Fruit fly (Drosophila melanogaster): Measurements from ENCODE around the gene CG14292.
A peak's percentile ranks its signal among the peaks of the same experiment; 100 is the strongest.

The CG14292 gene

DNA sequence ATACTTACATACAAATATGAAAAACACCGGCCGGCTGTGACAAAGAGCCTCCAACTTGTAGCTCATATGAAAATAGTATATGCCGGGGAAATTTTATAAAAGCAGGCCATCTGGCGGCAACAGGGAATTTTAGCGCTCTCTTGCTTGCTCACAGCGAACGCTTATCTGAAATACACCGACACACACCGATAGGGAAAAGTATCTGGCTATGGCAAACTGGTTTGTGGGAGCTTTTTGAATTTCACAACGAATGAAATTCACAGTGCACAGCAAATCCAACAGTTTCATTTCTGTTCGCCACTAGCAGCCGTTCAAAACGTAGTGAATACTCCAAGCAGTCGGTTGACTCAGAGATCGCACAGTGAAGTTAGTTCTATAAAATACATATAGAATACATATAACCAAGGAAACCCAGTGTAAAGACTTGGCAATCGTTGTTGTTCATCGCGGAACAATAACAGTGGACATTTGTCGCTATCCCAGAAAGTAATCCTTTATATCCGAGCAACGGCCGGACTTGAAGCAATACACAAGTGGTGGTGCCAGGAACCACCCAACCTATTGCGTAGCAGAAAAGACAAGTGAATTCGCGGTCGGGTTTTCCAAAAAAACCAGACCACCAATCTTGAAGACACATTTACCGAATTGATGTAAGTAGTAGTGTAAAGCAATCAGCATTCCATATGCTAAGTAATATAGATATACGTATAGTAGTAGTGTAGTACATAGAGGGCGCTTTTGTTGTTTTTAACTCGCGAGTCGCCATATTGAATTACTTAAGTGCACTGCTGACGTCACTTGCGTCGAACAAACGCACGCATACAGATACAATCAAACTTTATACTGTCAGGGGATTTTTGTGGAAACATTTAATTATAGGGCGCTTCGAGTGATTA lies 12.8 kb upstream of the CG14292 start (continued):
- TF ChIP-seq CG6854 (GFP tag; optimal IDR thresholded peaks at IDR 0.05): peak; percentile 81
- TF ChIP-seq Sox14 (GFP tag; optimal IDR thresholded peaks at IDR 0.05): peak; percentile 22
- TF ChIP-seq CG6163 (GFP tag; IDR thresholded peaks at IDR 0.05): peak; percentile 50
- no peak for TF ChIP-seq Hr38 (GFP tag; optimal IDR thresholded peaks at IDR 0.05)
- TF ChIP-seq Eip93F (GFP tag; optimal IDR thresholded peaks at IDR 0.05): peak; percentile 54
- TF ChIP-seq topi (GFP tag; optimal IDR thresholded peaks at IDR 0.05): peak; percentile 36
- TF ChIP-seq net (GFP tag; optimal IDR thresholded peaks at IDR 0.05): peak; percentile 51
- TF ChIP-seq Eip75B (GFP tag; optimal IDR thresholded peaks at IDR 0.05): peak; percentile 54

DNA sequence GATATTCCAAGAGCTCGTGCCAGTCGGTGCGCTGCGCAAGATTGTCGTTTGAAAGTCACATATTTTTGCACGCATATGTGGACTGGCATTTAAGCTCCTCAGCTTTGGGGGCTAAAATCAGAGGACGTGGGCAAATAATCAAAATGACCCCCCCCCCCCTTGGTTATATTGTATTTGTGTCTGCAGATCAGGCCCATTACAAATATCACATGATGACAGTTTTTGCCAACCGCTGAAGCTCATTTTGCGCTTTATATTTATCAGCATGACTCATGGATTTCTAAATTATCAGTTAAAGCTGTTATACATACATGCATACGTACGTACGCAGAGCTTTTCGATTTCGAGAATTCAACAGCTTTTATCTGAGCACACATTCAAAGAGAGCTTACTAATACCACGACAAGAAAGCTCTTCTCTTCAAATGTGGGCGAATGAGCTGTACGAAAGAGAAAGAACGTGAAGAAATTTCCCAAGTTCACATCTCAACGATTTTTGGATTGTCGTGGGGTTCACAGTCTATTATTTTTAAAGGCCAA lies 11.3 kb upstream of the CG14292 start:
- TF ChIP-seq Blimp-1 (GFP tag; optimal IDR thresholded peaks at IDR 0.05) (peak; percentile 12), net (GFP tag; optimal IDR thresholded peaks at IDR 0.05) (peak; percentile 15), CG11294 (GFP tag; IDR thresholded peaks at IDR 0.05) (no peak), Eip78C (GFP tag) (peak; percentile 62), Sox14 (GFP tag; optimal IDR thresholded peaks at IDR 0.05) (peak; percentile 16), topi (GFP tag; optimal IDR thresholded peaks at IDR 0.05) (no peak), Hr38 (GFP tag; optimal IDR thresholded peaks at IDR 0.05) (no peak), fkh (GFP tag; optimal IDR thresholded peaks at IDR 0.05) (peak; percentile 29), CG15336 (GFP tag; IDR thresholded peaks at IDR 0.05) (no peak), Eip93F (GFP tag; optimal IDR thresholded peaks at IDR 0.05) (peak; percentile 27), CG6163 (GFP tag; IDR thresholded peaks at IDR 0.05) (no peak), Met (GFP tag; optimal IDR thresholded peaks at IDR 0.05) (no peak), Ets96B (tag; optimal IDR thresholded peaks at IDR 0.05) (no peak), Eip75B (GFP tag; optimal IDR thresholded peaks at IDR 0.05) (no peak), CG16779 (tag; optimal IDR thresholded peaks at IDR 0.05) (no peak), eg (GFP tag; IDR thresholded peaks at IDR 0.05) (peak; percentile 50; the same call in 2 of the 3 replicates), vri (GFP tag; optimal IDR thresholded peaks at IDR 0.05) (peak; percentile 65), achi (GFP tag; optimal IDR thresholded peaks at IDR 0.05) (no peak), CG7368 (GFP tag; optimal IDR thresholded peaks at IDR 0.05) (no peak), svp (GFP tag) (peak; percentile 33), acj6 (GFP tag; optimal IDR thresholded peaks at IDR 0.05) (no peak), dsx (GFP tag; optimal IDR thresholded peaks at IDR 0.05; ENCODE audit: poor library complexity, severe bottlenecking) (peak; percentile 36), CG3032 (tag; optimal IDR thresholded peaks at IDR 0.05) (no peak)

DNA sequence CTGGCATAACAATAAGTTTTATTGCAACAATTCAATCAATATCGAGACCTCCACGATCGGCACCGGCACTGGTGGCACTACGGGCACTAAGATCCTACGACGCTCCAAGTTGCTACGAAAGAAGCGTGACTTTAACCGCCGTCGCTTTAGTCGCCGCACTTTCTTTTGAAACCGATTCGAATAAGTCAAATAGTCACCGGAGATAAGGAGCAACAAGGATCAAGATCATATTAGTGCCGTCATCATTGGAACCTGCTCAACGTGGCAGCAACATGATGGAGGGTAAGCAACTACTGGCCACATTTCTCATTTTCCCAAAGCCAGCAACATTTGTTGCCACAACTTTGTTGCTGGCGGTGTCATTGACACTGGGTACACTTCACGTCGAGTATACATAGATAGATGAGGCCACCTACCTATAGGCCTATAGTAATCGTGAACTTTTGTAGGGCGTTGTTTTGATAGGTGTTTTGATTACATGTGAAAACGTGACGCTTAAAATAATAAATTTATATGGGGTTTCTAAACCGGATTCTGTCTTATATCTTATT lies 10.3 kb upstream of the CG14292 start:
- TF ChIP-seq CG9139 (GFP tag; optimal IDR thresholded peaks at IDR 0.05): no peak
- no peak for TF ChIP-seq CG6792 (GFP tag; optimal IDR thresholded peaks at IDR 0.05)
- TF ChIP-seq dsx (GFP tag; optimal IDR thresholded peaks at IDR 0.05; ENCODE audit: poor library complexity, severe bottlenecking): peak; percentile 39

DNA sequence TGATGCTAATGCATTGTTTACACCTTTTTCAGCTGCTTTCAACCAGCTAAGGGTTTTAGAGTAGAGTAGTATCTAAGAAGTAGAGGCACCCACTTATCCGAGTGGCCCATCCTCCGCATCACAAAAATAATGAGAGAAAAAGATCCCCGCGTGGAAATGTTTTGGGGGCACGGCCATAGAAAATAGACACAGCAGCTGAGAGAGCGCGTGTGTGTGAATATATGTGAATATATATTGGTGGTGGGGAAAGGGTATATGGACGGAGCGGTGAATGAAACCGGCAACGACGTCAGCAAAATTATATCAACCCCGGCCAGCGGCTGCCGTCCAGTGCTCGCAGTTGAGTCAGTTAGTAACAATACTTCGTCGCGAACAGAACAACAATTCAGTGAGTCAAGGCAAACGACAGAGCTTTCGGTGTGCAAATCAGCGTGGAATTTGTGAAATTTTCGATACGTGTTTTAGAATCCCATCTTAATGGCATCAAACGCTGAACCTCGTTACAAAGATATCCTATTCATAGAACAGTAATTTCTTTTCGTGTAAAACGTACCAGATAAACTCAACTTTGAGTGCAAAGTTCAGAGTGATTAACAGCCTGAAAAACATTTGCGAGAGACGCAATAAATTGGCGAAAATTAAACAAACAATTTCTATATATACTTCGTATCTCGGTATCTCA lies 9.3 kb upstream of the CG14292 start, which contains the start of gene Xrp1:
TSS of gene Xrp1 (plus strand) at position 375 of the 682 bp plus-strand sequence.
- TF ChIP-seq esn (GFP tag; optimal IDR thresholded peaks at IDR 0.05) (no peak), CG6163 (GFP tag; IDR thresholded peaks at IDR 0.05) (peak; percentile 62), Hr39 (GFP tag; optimal IDR thresholded peaks at IDR 0.05) (peak; percentile 15), Smox (GFP tag; optimal IDR thresholded peaks at IDR 0.05) (no peak), CG34406 (GFP tag; optimal IDR thresholded peaks at IDR 0.05) (no peak), Lpt (GFP tag; optimal IDR thresholded peaks at IDR 0.05) (peak; percentile 15), fkh (GFP tag; optimal IDR thresholded peaks at IDR 0.05) (no peak), Eip93F (GFP tag; optimal IDR thresholded peaks at IDR 0.05) (no peak), CG11902 (GFP tag; optimal IDR thresholded peaks at IDR 0.05) (peak; percentile 6), acj6 (GFP tag; optimal IDR thresholded peaks at IDR 0.05) (no peak), Sox14 (GFP tag; optimal IDR thresholded peaks at IDR 0.05) (no peak), Met (GFP tag; optimal IDR thresholded peaks at IDR 0.05) (no peak), Sox15 (GFP tag; optimal IDR thresholded peaks at IDR 0.05) (no peak), CG10631 (GFP tag; optimal IDR thresholded peaks at IDR 0.05) (peak; percentile 38), Eip78C (GFP tag) (peak; percentile 65), CG8632 (GFP tag; optimal IDR thresholded peaks at IDR 0.05) (no peak), achi (GFP tag; optimal IDR thresholded peaks at IDR 0.05) (no peak), Ets21C (GFP tag; optimal IDR thresholded peaks at IDR 0.05) (no peak), svp (GFP tag) (peak; percentile 74), topi (GFP tag; optimal IDR thresholded peaks at IDR 0.05) (no peak), OdsH (GFP tag; optimal IDR thresholded peaks at IDR 0.05) (no peak), CG7368 (GFP tag; optimal IDR thresholded peaks at IDR 0.05) (peak; percentile 11), dsx (GFP tag; optimal IDR thresholded peaks at IDR 0.05; ENCODE audit: poor library complexity, severe bottlenecking) (no peak), cyc (GFP tag; optimal IDR thresholded peaks at IDR 0.05) (peak; percentile 18), pdm3 (GFP tag; optimal IDR thresholded peaks at IDR 0.05) (peak; percentile 9), Blimp-1 (GFP tag; optimal IDR thresholded peaks at IDR 0.05) (no peak), CG9139 (GFP tag; optimal IDR thresholded peaks at IDR 0.05) (no peak), CG15336 (GFP tag; IDR thresholded peaks at IDR 0.05) (no peak; the same call in 1 of the 2 replicates), CG11294 (GFP tag; IDR thresholded peaks at IDR 0.05) (peak; percentile 53)

Measured in whole organism, prepupa.